Worm (Caenorhabditis elegans) whole organism, late embryonic: Measurements from ENCODE around the gene ribo-1.

ENCODE experiments used
- C08G9.2 ChIP-seq: sonication (generic microtip); optimal IDR thresholded peaks from 2 replicates; lab custom pipeline; 2016; ENCODE audit warnings: mild to moderate bottlenecking, missing genetic modification characterization, moderate library complexity, missing compliant biosample characterization
- F13H6.1 ChIP-seq: sonication (generic microtip); optimal IDR thresholded peaks from 2 replicates; lab custom pipeline; 2016; ENCODE audit warnings: missing genetic modification characterization, missing compliant biosample characterization
- K02D7.2 ChIP-seq: sonication (generic microtip); optimal IDR thresholded peaks from 2 replicates; lab custom pipeline; 2017; ENCODE audit warnings: mild to moderate bottlenecking, missing genetic modification characterization, missing compliant biosample characterization
- T23F11.4 ChIP-seq: fragments of 200-800 bp; sonication (Bioruptor generic); optimal IDR thresholded peaks from 2 replicates; lab custom pipeline; 2018; ENCODE audit warnings: mild to moderate bottlenecking, missing genetic modification characterization, missing compliant biosample characterization
- Y22D7AL.16 ChIP-seq: sonication (generic microtip); optimal IDR thresholded peaks from 2 replicates; lab custom pipeline; 2016; ENCODE audit warnings: missing genetic modification characterization, missing compliant biosample characterization
- ahr-1 ChIP-seq: sonication (generic microtip); optimal IDR thresholded peaks from 2 replicates; lab custom pipeline; 2016; ENCODE audit warnings: missing genetic modification characterization, missing compliant biosample characterization
- ceh-14 ChIP-seq: sonication (generic microtip); optimal IDR thresholded peaks from 2 replicates; lab custom pipeline; 2016; ENCODE audit warnings: missing genotype, missing genetic modification characterization, missing compliant biosample characterization
- ceh-34 ChIP-seq: sonication (generic microtip); optimal IDR thresholded peaks from 2 replicates; lab custom pipeline; 2016; ENCODE audit warnings: mild to moderate bottlenecking, missing genetic modification characterization, missing compliant biosample characterization
- ceh-48 ChIP-seq: sonication (generic microtip); optimal IDR thresholded peaks from 2 replicates; lab custom pipeline; 2016; ENCODE audit warnings: missing genetic modification characterization, inconsistent platforms, missing compliant biosample characterization
- ceh-9 ChIP-seq: sonication (generic microtip); optimal IDR thresholded peaks from 2 replicates; lab custom pipeline; 2016; ENCODE audit warnings: mild to moderate bottlenecking, missing genetic modification characterization, inconsistent platforms, missing compliant biosample characterization
- che-1 ChIP-seq: sonication (generic microtip); optimal IDR thresholded peaks from 2 replicates; lab custom pipeline; 2016; ENCODE audit warnings: mild to moderate bottlenecking, missing genetic modification characterization, missing compliant biosample characterization
- dmd-4 ChIP-seq: sonication (generic microtip); optimal IDR thresholded peaks from 2 replicates; lab custom pipeline; 2016; ENCODE audit warnings: borderline replicate concordance, missing genetic modification characterization, missing compliant biosample characterization
- dve-1 ChIP-seq: sonication (generic microtip); optimal IDR thresholded peaks from 2 replicates; lab custom pipeline; 2017; ENCODE audit warnings: antibody characterized with exemption, mild to moderate bottlenecking, missing genetic modification characterization, missing compliant biosample characterization
- elt-2 ChIP-seq: sonication (generic microtip); optimal IDR thresholded peaks from 2 replicates; lab custom pipeline; 2016; ENCODE audit warnings: missing genetic modification reagents, missing genetic modification characterization, missing compliant biosample characterization
- elt-4 ChIP-seq: sonication (generic microtip); optimal IDR thresholded peaks from 2 replicates; lab custom pipeline; 2016; ENCODE audit warnings: missing genetic modification characterization, missing compliant biosample characterization
- ets-4 ChIP-seq: sonication (generic microtip); optimal IDR thresholded peaks from 2 replicates; lab custom pipeline; 2016; ENCODE audit warnings: missing genetic modification characterization, missing compliant biosample characterization
- eyg-1 ChIP-seq: sonication (generic microtip); optimal IDR thresholded peaks from 2 replicates; lab custom pipeline; 2016; ENCODE audit warnings: missing genotype, missing genetic modification characterization, missing compliant biosample characterization
- fkh-6 ChIP-seq: sonication (generic microtip); optimal IDR thresholded peaks from 2 replicates; lab custom pipeline; 2016; ENCODE audit warnings: missing genetic modification characterization, missing compliant biosample characterization
- gmeb-2 ChIP-seq: sonication (generic microtip); optimal IDR thresholded peaks from 2 replicates; lab custom pipeline; 2016; ENCODE audit warnings: missing genetic modification characterization, inconsistent platforms, missing compliant biosample characterization
- hlh-15 ChIP-seq: sonication (generic microtip); optimal IDR thresholded peaks from 2 replicates; lab custom pipeline; 2016; ENCODE audit warnings: missing genetic modification characterization, missing compliant biosample characterization
- hlh-30 ChIP-seq: sonication (generic microtip); optimal IDR thresholded peaks from 2 replicates; lab custom pipeline; 2017; ENCODE audit warnings: antibody characterized with exemption, missing genetic modification characterization, missing compliant biosample characterization; ENCODE audit not compliant: insufficient read depth
- hlh-6 ChIP-seq: sonication (generic microtip); optimal IDR thresholded peaks from 2 replicates; lab custom pipeline; 2016; ENCODE audit warnings: missing genotype, missing genetic modification characterization, missing compliant biosample characterization
- lin-11 ChIP-seq: fragments of 200-800 bp; sonication (Bioruptor generic); optimal IDR thresholded peaks from 2 replicates; lab custom pipeline; 2018; ENCODE audit warnings: mild to moderate bottlenecking, missing genetic modification characterization, missing compliant biosample characterization
- madf-2 ChIP-seq: sonication (generic microtip); optimal IDR thresholded peaks from 2 replicates; lab custom pipeline; 2017; ENCODE audit warnings: missing genetic modification characterization, missing compliant biosample characterization
- nfya-1 ChIP-seq: sonication (generic microtip); optimal IDR thresholded peaks from 2 replicates; lab custom pipeline; 2017; ENCODE audit warnings: missing genetic modification characterization, mild to moderate bottlenecking, missing compliant biosample characterization, antibody characterized with exemption, moderate library complexity
- nhr-232 ChIP-seq: sonication (generic microtip); optimal IDR thresholded peaks from 2 replicates; lab custom pipeline; 2016; ENCODE audit warnings: missing genetic modification characterization, missing compliant biosample characterization
- npax-4 ChIP-seq: sonication (generic microtip); optimal IDR thresholded peaks from 2 replicates; lab custom pipeline; 2016; ENCODE audit warnings: missing genetic modification characterization, missing compliant biosample characterization
- pag-3 ChIP-seq: sonication (generic microtip); optimal IDR thresholded peaks from 2 replicates; lab custom pipeline; 2016; ENCODE audit warnings: missing compliant biosample characterization, missing genetic modification characterization, borderline replicate concordance
- pqm-1 ChIP-seq: sonication (generic microtip); optimal IDR thresholded peaks from 2 replicates; lab custom pipeline; 2016; ENCODE audit warnings: missing genetic modification characterization, missing compliant biosample characterization
- rnt-1 ChIP-seq: sonication (generic microtip); optimal IDR thresholded peaks from 2 replicates; lab custom pipeline; 2016; ENCODE audit warnings: missing genetic modification characterization, missing compliant biosample characterization
- sox-4 ChIP-seq: sonication (generic microtip); optimal IDR thresholded peaks from 2 replicates; lab custom pipeline; 2017; ENCODE audit warnings: mild to moderate bottlenecking, missing genetic modification characterization, inconsistent platforms, missing compliant biosample characterization
- tbx-7 ChIP-seq: sonication (generic microtip); optimal IDR thresholded peaks from 2 replicates; lab custom pipeline; 2016; ENCODE audit warnings: missing genotype, missing genetic modification characterization, missing compliant biosample characterization
- ttx-3 ChIP-seq: sonication (generic microtip); optimal IDR thresholded peaks from 2 replicates; lab custom pipeline; 2016; ENCODE audit warnings: missing genetic modification reagents, missing genetic modification characterization, missing compliant biosample characterization
- unc-42 ChIP-seq: sonication (generic microtip); optimal IDR thresholded peaks from 2 replicates; lab custom pipeline; 2016; ENCODE audit warnings: missing genotype, missing genetic modification characterization, missing compliant biosample characterization
- unc-55 ChIP-seq: sonication (generic microtip); optimal IDR thresholded peaks from 2 replicates; lab custom pipeline; 2017; ENCODE audit warnings: missing biosample characterization, missing genetic modification reagents, missing genetic modification characterization
- unc-86 ChIP-seq: sonication (generic microtip); optimal IDR thresholded peaks from 2 replicates; lab custom pipeline; 2016; ENCODE audit warnings: missing genetic modification characterization, missing compliant biosample characterization
- zip-5 ChIP-seq: sonication (generic microtip); optimal IDR thresholded peaks from 2 replicates; lab custom pipeline; 2016; ENCODE audit warnings: missing genetic modification characterization, missing compliant biosample characterization

Gene ribo-1

DNA sequence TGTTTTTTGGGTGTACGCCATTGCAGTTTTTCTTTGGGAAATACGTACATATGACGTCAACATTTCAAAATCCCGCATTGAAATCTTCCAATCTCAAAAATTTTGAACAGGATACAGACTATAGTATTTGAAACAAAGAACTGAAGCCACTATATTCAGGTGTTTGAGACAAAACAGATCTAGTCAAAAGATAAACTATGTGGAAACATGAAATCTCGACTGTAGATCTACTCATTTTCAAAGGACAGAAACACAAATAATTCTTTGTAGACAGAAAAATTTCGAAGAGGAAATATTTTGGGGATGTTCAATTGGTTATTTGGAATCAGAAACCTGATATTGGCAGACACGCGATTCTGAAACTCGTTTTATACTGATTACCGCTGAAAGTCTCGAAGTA lies 15.0 kb downstream of the ribo-1 start:
- TF ChIP-seq nfya-1 (no peak), npax-4 (tag; lab: Kevin White, UChicago) (no peak), dve-1 (no peak)

DNA sequence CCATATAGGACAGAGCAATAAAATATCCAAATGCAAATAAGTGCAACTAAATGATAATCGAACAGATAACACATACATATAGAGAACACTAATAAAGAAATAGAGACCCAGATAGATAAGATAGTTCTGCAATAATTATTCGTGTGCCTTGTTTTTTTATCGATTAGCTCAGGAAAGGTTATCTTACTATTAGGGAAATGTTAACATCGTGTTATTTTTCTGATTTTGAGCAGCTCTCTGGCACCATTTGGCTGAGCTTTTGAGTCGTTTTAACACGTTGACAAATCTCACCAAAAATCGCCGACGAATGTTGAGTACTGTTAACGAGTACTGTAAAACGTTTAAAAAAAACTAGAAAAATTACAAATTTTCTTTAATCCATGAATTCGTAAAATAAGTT lies 17.9 kb downstream of the ribo-1 start, which contains the start of gene cest-6:
Gene cest-6, minus strand, starts transcription at position 101 of the 400 bp plus-strand sequence.
- TF ChIP-seq elt-2 (tag; lab: Kevin White, UChicago) = peak; percentile 48
- no peak for TF ChIP-seq tbx-7

DNA sequence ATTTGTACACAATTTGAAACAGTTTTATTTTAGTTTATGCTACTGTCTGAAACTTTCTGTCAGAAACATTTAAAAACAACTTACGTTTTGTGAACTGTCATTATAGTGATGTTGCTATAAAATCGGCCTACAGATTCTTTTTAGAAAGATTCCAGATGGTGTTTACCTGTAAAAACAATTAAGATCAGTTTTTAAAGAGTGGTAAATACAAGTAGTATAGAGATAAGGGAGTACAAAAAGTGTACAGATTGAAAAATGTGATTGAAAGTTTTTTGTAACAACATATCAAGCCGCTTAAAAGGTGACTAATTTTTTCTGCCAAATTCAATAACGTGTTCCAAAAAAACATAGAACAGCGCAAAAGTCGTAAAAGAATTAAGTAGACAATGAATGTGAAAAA lies 27.1 kb downstream of the ribo-1 start, which contains the start of gene npr-12:
Gene npr-12, minus strand, starts transcription at position 101 of the 400 bp plus-strand sequence.
- TF ChIP-seq pqm-1 (tag; lab: Kevin White, UChicago) (no peak), ceh-14 (tag; lab: Kevin White, UChicago) (no peak), dmd-4 (tag; lab: Kevin White, UChicago) (no peak), zip-5 (tag; lab: Kevin White, UChicago) (no peak), eyg-1 (tag; lab: Kevin White, UChicago) (no peak)

DNA sequence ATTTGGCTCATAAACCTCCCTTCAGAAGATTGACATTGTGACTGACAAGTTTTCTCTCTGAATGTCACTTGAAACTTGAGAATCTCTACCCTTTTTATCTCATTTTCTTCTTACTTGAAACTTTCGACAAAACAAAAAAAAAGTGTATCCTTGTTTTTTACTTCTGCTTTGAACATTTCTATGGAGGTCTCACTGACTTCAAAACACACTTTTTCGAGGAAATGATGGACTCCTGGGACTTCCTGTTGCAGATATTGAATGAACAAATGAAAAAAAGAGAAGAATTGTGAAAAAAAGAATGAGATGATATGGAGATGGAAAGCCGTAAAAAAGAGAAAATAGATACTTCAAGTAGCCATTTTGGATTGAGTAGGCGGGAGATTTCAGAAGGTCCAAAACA lies 30.6 kb downstream of the ribo-1 start:
- TF ChIP-seq lin-11 (tag; lab: Kevin White, UChicago) = no peak
- no peak for TF ChIP-seq tbx-7
- no peak for TF ChIP-seq unc-86 (tag; lab: Kevin White, UChicago)
- TF ChIP-seq elt-2 (tag; lab: Kevin White, UChicago) = no peak
- no peak for TF ChIP-seq che-1
- TF ChIP-seq K02D7.2 = no peak
- TF ChIP-seq unc-42 = no peak
- TF ChIP-seq fkh-6 (tag; lab: Kevin White, UChicago) = no peak
- no peak for TF ChIP-seq C08G9.2 (tag; lab: Kevin White, UChicago)
- TF ChIP-seq ceh-34 (tag; lab: Kevin White, UChicago) = no peak
- TF ChIP-seq ceh-9 (tag; lab: Kevin White, UChicago) = no peak
- TF ChIP-seq pag-3 = no peak
- TF ChIP-seq ahr-1 = no peak
- no peak for TF ChIP-seq ets-4
- no peak for TF ChIP-seq ttx-3 (tag; lab: Kevin White, UChicago)
- no peak for TF ChIP-seq gmeb-2 (tag; lab: Kevin White, UChicago)
- no peak for TF ChIP-seq hlh-30 (tag; lab: Kevin White, UChicago)
- no peak for TF ChIP-seq elt-4

ce11 chrIV:6946832-6947231 lies 36.3 kb downstream of the ribo-1 start:
- TF ChIP-seq rnt-1 = peak; percentile 1
- TF ChIP-seq hlh-15 (tag; lab: Kevin White, UChicago) = no peak
- TF ChIP-seq madf-2 (tag; lab: Kevin White, UChicago) = no peak
- TF ChIP-seq unc-55 (GFP tag; lab: Kevin White, UChicago) = peak; percentile 69

DNA sequence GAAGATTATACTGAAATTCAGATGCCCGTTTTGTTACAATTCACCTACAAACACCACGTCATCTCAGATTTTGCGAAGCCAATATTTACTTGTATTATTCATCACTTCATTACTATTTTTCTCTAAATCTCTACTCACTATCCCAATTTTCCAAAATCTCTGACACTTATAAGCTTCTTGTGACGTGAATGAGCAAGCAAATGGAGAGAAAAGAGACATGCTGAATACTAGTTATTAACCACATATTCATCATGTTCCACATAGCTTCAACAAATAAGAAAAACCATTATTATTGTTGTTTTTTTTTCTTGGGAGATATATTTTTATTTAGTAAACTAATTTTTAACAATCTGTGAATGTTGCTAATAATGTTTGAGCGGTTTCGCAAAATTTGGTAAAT lies 40.8 kb downstream of the ribo-1 start:
- no peak for TF ChIP-seq F13H6.1 (tag; lab: Kevin White, UChicago)
- no peak for TF ChIP-seq Y22D7AL.16 (tag; lab: Kevin White, UChicago)
- no peak for TF ChIP-seq che-1
- no peak for TF ChIP-seq nhr-232 (tag; lab: Kevin White, UChicago)
- no peak for TF ChIP-seq hlh-30 (tag; lab: Kevin White, UChicago)
- no peak for TF ChIP-seq ahr-1
- no peak for TF ChIP-seq sox-4 (tag; lab: Kevin White, UChicago)
- TF ChIP-seq hlh-15 (tag; lab: Kevin White, UChicago) = no peak
- no peak for TF ChIP-seq hlh-6 (tag; lab: Kevin White, UChicago)
- no peak for TF ChIP-seq unc-42
- TF ChIP-seq ceh-48 (tag; lab: Kevin White, UChicago) = no peak
- TF ChIP-seq npax-4 (tag; lab: Kevin White, UChicago) = no peak
- TF ChIP-seq T23F11.4 (GFP tag; lab: Kevin White, UChicago) = no peak
